Fruit fly (Drosophila melanogaster) whole organism, embryonic: ENCODE results near the gene Prosalpha3T.
A peak's percentile ranks its signal among the peaks of the same experiment; 100 is the strongest.

Experiments used
- Aef1 ChIP-seq: fragments of 200-800 bp; sonication (Bioruptor generic); IDR thresholded peaks from 3 replicates; pipeline ENCODE4 v1.3.6; 2022; ENCODE audit warnings: missing biosample characterization, missing genetic modification characterization
- Asciz ChIP-seq: fragments of 200-800 bp; sonication (Bioruptor generic); optimal IDR thresholded peaks from 2 replicates; lab custom pipeline; 2017; ENCODE audit warnings: missing biosample characterization, mild to moderate bottlenecking, missing genetic modification characterization, missing genetic modification reagents
- Bdp1 ChIP-seq: fragments of 200-800 bp; sonication (Bioruptor generic); optimal IDR thresholded peaks from 3 replicates; lab custom pipeline; 2016; ENCODE audit warnings: missing biosample characterization, missing genetic modification characterization
- CG1024 ChIP-seq: fragments of 200-800 bp; sonication (Bioruptor generic); IDR thresholded peaks from 2 replicates; pipeline ENCODE4 v1.3.6; 2022; ENCODE audit warnings: missing biosample characterization, missing genetic modification characterization
- CG10366 ChIP-seq: fragments of 200-800 bp; sonication (Bioruptor generic); IDR thresholded peaks from 2 replicates; pipeline ENCODE4 v1.3.6; 2022; ENCODE audit warnings: missing biosample characterization, missing genetic modification characterization
- CG10431 ChIP-seq: fragments of 200-800 bp; sonication (Bioruptor generic); optimal IDR thresholded peaks from 3 replicates; lab custom pipeline; 2018; ENCODE audit warnings: missing biosample characterization, mild to moderate bottlenecking, missing genetic modification characterization
- CG11247 ChIP-seq: fragments of 200-800 bp; sonication (Bioruptor generic); IDR thresholded peaks from 2 replicates; pipeline ENCODE4 v1.3.6; 2022; ENCODE audit warnings: missing biosample characterization, missing genetic modification characterization
- CG11504 ChIP-seq: fragments of 200-800 bp; sonication (Bioruptor generic); optimal IDR thresholded peaks from 3 replicates; lab custom pipeline; 2019; ENCODE audit warnings: missing biosample characterization, mild to moderate bottlenecking, missing genetic modification characterization, moderate library complexity
- CG12155 ChIP-seq: fragments of 200-800 bp; sonication (Bioruptor generic); optimal IDR thresholded peaks from 3 replicates; lab custom pipeline; 2016; ENCODE audit warnings: missing biosample characterization, missing genetic modification characterization
- CG12236 ChIP-seq: fragments of 200-800 bp; sonication (Bioruptor generic); optimal IDR thresholded peaks from 2 replicates; lab custom pipeline; 2016; ENCODE audit warnings: missing biosample characterization, missing genetic modification characterization
- CG12391 ChIP-seq: fragments of 200-800 bp; sonication (Bioruptor generic); optimal IDR thresholded peaks from 3 replicates; lab custom pipeline; 2018; ENCODE audit warnings: missing biosample characterization, mild to moderate bottlenecking, missing genetic modification characterization, moderate library complexity
- CG12659 ChIP-seq: fragments of 200-800 bp; sonication (Bioruptor generic); optimal IDR thresholded peaks from 3 replicates; lab custom pipeline; 2017; ENCODE audit warnings: mild to moderate bottlenecking, missing biosample characterization, missing genetic modification reagents, missing genetic modification characterization
- CG15011 ChIP-seq: fragments of 200-800 bp; sonication (Bioruptor generic); optimal IDR thresholded peaks from 3 replicates; lab custom pipeline; 2018; ENCODE audit warnings: missing biosample characterization, mild to moderate bottlenecking, missing genetic modification characterization
- CG15073 ChIP-seq: fragments of 200-800 bp; sonication (Bioruptor generic); optimal IDR thresholded peaks from 2 replicates; lab custom pipeline; 2016; ENCODE audit warnings: missing biosample characterization, missing genetic modification characterization
- CG15514 ChIP-seq: fragments of 200-800 bp; sonication (Bioruptor generic); optimal IDR thresholded peaks from 3 replicates; lab custom pipeline; 2017; ENCODE audit warnings: missing biosample characterization, missing genetic modification characterization, mild to moderate bottlenecking, moderate library complexity, missing genetic modification reagents
- CG17385 ChIP-seq: fragments of 200-800 bp; sonication (Bioruptor generic); optimal IDR thresholded peaks from 3 replicates; lab custom pipeline; 2018; ENCODE audit warnings: missing biosample characterization, mild to moderate bottlenecking, missing genetic modification characterization
- CG1792 ChIP-seq: fragments of 200-800 bp; sonication (Bioruptor generic); optimal IDR thresholded peaks from 2 replicates; lab custom pipeline; 2016; ENCODE audit warnings: missing biosample characterization, missing genetic modification characterization
- CG4424 ChIP-seq: fragments of 200-800 bp; sonication (Bioruptor generic); optimal IDR thresholded peaks from 3 replicates; lab custom pipeline; 2016; ENCODE audit warnings: missing biosample characterization, missing genetic modification characterization
- CG5180 ChIP-seq: fragments of 200-800 bp; sonication (Bioruptor generic); optimal IDR thresholded peaks from 3 replicates; lab custom pipeline; 2017; ENCODE audit warnings: missing biosample characterization, missing genetic modification characterization, mild to moderate bottlenecking, moderate library complexity, missing genetic modification reagents
- CG5953 ChIP-seq: fragments of 200-800 bp; sonication (Bioruptor generic); IDR thresholded peaks from 2 replicates; pipeline ENCODE4 v1.3.6; 2022; ENCODE audit warnings: missing biosample characterization, missing genetic modification characterization
- CG8290 ChIP-seq, 3 experiments: fragments of 200-800 bp; sonication (Bioruptor generic); optimal IDR thresholded peaks; 2 replicates each; lab custom pipeline; 2016 to 2019; ENCODE audit warnings: missing biosample characterization in 3 of 3, missing genetic modification characterization in 3 of 3, mild to moderate bottlenecking in 2 of 3, moderate library complexity in 1 of 3
- CG9215 ChIP-seq: fragments of 200-800 bp; sonication (Bioruptor generic); IDR thresholded peaks from 2 replicates; pipeline ENCODE4 v1.3.6; 2022; ENCODE audit warnings: missing biosample characterization, missing genetic modification characterization
- CG9609 ChIP-seq: fragments of 200-800 bp; sonication (Bioruptor generic); optimal IDR thresholded peaks from 3 replicates; lab custom pipeline; 2016; ENCODE audit warnings: missing biosample characterization, missing genetic modification characterization
- CTCF ChIP-seq: fragments of 200-800 bp; sonication (Bioruptor generic); optimal IDR thresholded peaks from 2 replicates; lab custom pipeline; 2017; ENCODE audit warnings: missing biosample characterization, mild to moderate bottlenecking, missing genetic modification characterization, moderate library complexity
- Chrac-16 ChIP-seq: fragments of 200-800 bp; sonication (Bioruptor generic); optimal IDR thresholded peaks from 3 replicates; lab custom pipeline; 2016; ENCODE audit warnings: missing biosample characterization, missing genetic modification characterization
- Ets65A ChIP-seq: fragments of 200-800 bp; sonication (Bioruptor generic); peaks from one replicate; lab custom pipeline; 2016; ENCODE audit warnings: missing biosample characterization, missing genetic modification characterization
- MESR4 ChIP-seq: fragments of 200-800 bp; sonication (Bioruptor generic); optimal IDR thresholded peaks from 2 replicates; lab custom pipeline; 2018; ENCODE audit warnings: missing biosample characterization, mild to moderate bottlenecking, missing genetic modification characterization, moderate library complexity
- Max ChIP-seq: fragments of 200-800 bp; sonication (Bioruptor generic); optimal IDR thresholded peaks from 2 replicates; lab custom pipeline; 2016; ENCODE audit warnings: missing biosample characterization, mild to moderate bottlenecking, missing genetic modification characterization
- Mrtf ChIP-seq: fragments of 200-800 bp; sonication (Bioruptor generic); IDR thresholded peaks from 3 replicates; pipeline ENCODE4 v1.3.6; 2022; ENCODE audit warnings: missing biosample characterization, missing genetic modification characterization
- NFAT ChIP-seq: fragments of 200-800 bp; sonication (Bioruptor generic); IDR thresholded peaks from 2 replicates; pipeline ENCODE4 v1.3.6; 2022; ENCODE audit warnings: missing biosample characterization, missing genetic modification characterization
- PHDP ChIP-seq: fragments of 200-800 bp; sonication (Bioruptor generic); optimal IDR thresholded peaks from 3 replicates; lab custom pipeline; 2018; ENCODE audit warnings: missing biosample characterization, mild to moderate bottlenecking, missing genetic modification characterization, moderate library complexity
- Pdp1 ChIP-seq, 2 experiments: fragments of 200-800 bp; sonication (Bioruptor generic); optimal IDR thresholded peaks; 3 replicates each; lab custom pipeline; 2016; ENCODE audit warnings: missing biosample characterization in 2 of 2, missing genetic modification characterization in 2 of 2, mild to moderate bottlenecking in 1 of 2, moderate library complexity in 1 of 2
- Sry-β ChIP-seq: fragments of 200-800 bp; sonication (Bioruptor generic); optimal IDR thresholded peaks from 2 replicates; lab custom pipeline; 2018; ENCODE audit warnings: missing biosample characterization, mild to moderate bottlenecking, missing genetic modification characterization, moderate library complexity
- Trl ChIP-seq, 3 experiments: fragments of >200 bp in 2 of 3; fragments of 200-800 bp in 1 of 3; sonication (Bioruptor generic) in 1 of 3; optimal IDR thresholded peaks; 2 replicates in 1 of 3; 3 replicates in 2 of 3; lab custom pipeline; 2016 to 2017; ENCODE audit warnings: missing biosample characterization in 1 of 3, missing genetic modification characterization in 1 of 3
- Usf ChIP-seq: fragments of 200-800 bp; sonication (Bioruptor generic); optimal IDR thresholded peaks from 2 replicates; lab custom pipeline; 2017; ENCODE audit warnings: missing genotype, missing biosample characterization, missing genetic modification characterization
- YL-1 ChIP-seq: fragments of 200-800 bp; sonication (Bioruptor generic); optimal IDR thresholded peaks from 3 replicates; lab custom pipeline; 2017; ENCODE audit warnings: missing biosample characterization, mild to moderate bottlenecking, missing genetic modification characterization
- chif ChIP-seq, 2 experiments: fragments of 200-800 bp; sonication (Bioruptor generic); optimal IDR thresholded peaks; 3 replicates each; lab custom pipeline; 2016; ENCODE audit warnings: missing biosample characterization in 2 of 2, missing genetic modification characterization in 2 of 2
- esg ChIP-seq: fragments of 200-800 bp; sonication (Bioruptor generic); conservative IDR thresholded peaks from 2 replicates; pipeline ENCODE4 v1.3.6; 2022; ENCODE audit warnings: missing biosample characterization, missing genetic modification characterization
- eve ChIP-seq, 2 experiments: fragments of >200 bp; optimal IDR thresholded peaks; 2 replicates each; lab custom pipeline; 2017; ENCODE audit warnings: missing biosample characterization in 2 of 2, missing genetic modification characterization in 2 of 2
- grau ChIP-seq: fragments of 200-800 bp; optimal IDR thresholded peaks from 3 replicates; lab custom pipeline; 2019; ENCODE audit warnings: missing biosample characterization, mild to moderate bottlenecking, missing genetic modification characterization, moderate library complexity
- hb ChIP-seq: fragments of 200-800 bp; sonication (Bioruptor generic); IDR thresholded peaks from 3 replicates; pipeline ENCODE4 v1.3.6; 2022; ENCODE audit warnings: missing biosample characterization, missing genetic modification characterization; ENCODE audit not compliant: partially characterized antibody
- jumu ChIP-seq: fragments of 200-800 bp; sonication (Bioruptor generic); optimal IDR thresholded peaks from 3 replicates; lab custom pipeline; 2016; ENCODE audit warnings: missing biosample characterization, missing genetic modification characterization
- lola ChIP-seq, 3 experiments: fragments of >200 bp in 2 of 3; fragments of 200-800 bp in 1 of 3; sonication (Bioruptor generic) in 1 of 3; optimal IDR thresholded peaks; 2 replicates each; lab custom pipeline; 2017 to 2019; ENCODE audit warnings: missing biosample characterization in 3 of 3, missing genetic modification characterization in 3 of 3, mild to moderate bottlenecking in 1 of 3, moderate library complexity in 1 of 3
- scrt ChIP-seq: fragments of 200-800 bp; sonication (Bioruptor generic); optimal IDR thresholded peaks from 2 replicates; lab custom pipeline; 2018; ENCODE audit warnings: missing biosample characterization, mild to moderate bottlenecking, missing genetic modification characterization, moderate library complexity
- shn ChIP-seq: fragments of 200-800 bp; sonication (Bioruptor generic); optimal IDR thresholded peaks from 3 replicates; lab custom pipeline; 2016; ENCODE audit warnings: missing biosample characterization, missing genetic modification characterization
- slou ChIP-seq: fragments of 200-800 bp; sonication (Bioruptor generic); optimal IDR thresholded peaks from 3 replicates; lab custom pipeline; 2016; ENCODE audit warnings: missing biosample characterization, missing genetic modification characterization
- trem ChIP-seq: fragments of 200-800 bp; optimal IDR thresholded peaks from 3 replicates; lab custom pipeline; 2019; ENCODE audit warnings: missing biosample characterization, mild to moderate bottlenecking, missing genetic modification characterization, moderate library complexity
- zfh1 ChIP-seq: fragments of 200-800 bp; sonication (Bioruptor generic); IDR thresholded peaks from 3 replicates; pipeline ENCODE4 v1.3.6; 2022; ENCODE audit warnings: missing biosample characterization, missing genetic modification characterization

Gene Prosalpha3T

dm6 chr3R:31123315-31123714 is at the start of gene Prosalpha3T:
Gene Prosalpha3T (minus strand): TSS chr3R:31123415.
- TF ChIP-seq esg (GFP tag; lab: Robert Waterston, UW), result no peak

dm6 chr3R:31168968-31169367 is 45.8 kb upstream of the Prosalpha3T start, which contains the start of gene stops:
Gene stops (minus strand): TSS chr3R:31169106.
- TF ChIP-seq CG15514 (GFP tag; lab: Kevin White, UChicago) (peak; percentile 22), CG15073 (GFP tag; lab: Kevin White, UChicago) (no peak), Asciz (GFP tag; lab: Kevin White, UChicago) (peak; percentile 69), CG17385 (GFP tag; lab: Kevin White, UChicago) (peak; percentile 46), CG5180 (GFP tag; lab: Kevin White, UChicago) (no peak), CG12391 (tag; lab: Kevin White, UChicago) (no peak), PHDP (peak; percentile 53), CG9215 (GFP tag; lab: Robert Waterston, UW) (no peak), CG12236 (GFP tag; lab: Kevin White, UChicago) (peak; percentile 40), CG12659 (GFP tag; lab: Kevin White, UChicago) (no peak), Sry-β (peak; percentile 48), eve (GFP tag; optimal IDR thresholded peaks at IDR 0.05; lab: Kevin White, UChicago) (no peak), CG8290 (GFP tag; optimal IDR thresholded peaks at IDR 0.05; lab: Kevin White, UChicago) (no peak), CG8290 (tag; optimal IDR thresholded peaks at IDR 0.05; lab: Kevin White, UChicago) (peak in 1 of 2 experiments; percentile 11), scrt (GFP tag; lab: Kevin White, UChicago) (no peak), Usf (GFP tag; lab: Kevin White, UChicago) (no peak), Pdp1 (GFP tag; optimal IDR thresholded peaks at IDR 0.05; lab: Kevin White, UChicago) (peak in 1 of 2 experiments; percentile 18), CG1792 (peak; percentile 28), grau (tag; lab: Kevin White, UChicago) (no peak), CG10366 (GFP tag; lab: Robert Waterston, UW) (no peak; the same call in 1 of the 2 replicates), chif (GFP tag; optimal IDR thresholded peaks at IDR 0.05; lab: Kevin White, UChicago) (no peak), CG4424 (GFP tag; lab: Kevin White, UChicago) (peak; percentile 42), CG12155 (GFP tag; lab: Kevin White, UChicago) (no peak), NFAT (no peak), CG5953 (GFP tag; lab: Robert Waterston, UW) (0 out of 2 replicates have a peak, but pooled peaks have one; percentile 49), Ets65A (GFP tag; lab: Kevin White, UChicago) (peak; percentile 27), Mrtf (GFP tag; lab: Robert Waterston, UW) (no peak), hb (GFP tag; lab: Robert Waterston, UW) (no peak), YL-1 (GFP tag; lab: Kevin White, UChicago) (no peak), CG15011 (GFP tag; lab: Kevin White, UChicago) (no peak), CG11247 (GFP tag; lab: Robert Waterston, UW) (peak; percentile 50; the same call in 1 of the 2 replicates), CTCF (GFP tag; lab: Kevin White, UChicago) (peak; percentile 18), Bdp1 (GFP tag; lab: Kevin White, UChicago) (peak; percentile 17), lola (GFP tag; optimal IDR thresholded peaks at IDR 0.05; lab: Kevin White, UChicago) (no peak), zfh1 (GFP tag; lab: Robert Waterston, UW) (0 out of 3 replicates have a peak, but pooled peaks have one; percentile 56), CG10431 (GFP tag; lab: Kevin White, UChicago) (no peak), MESR4 (GFP tag; lab: Kevin White, UChicago) (no peak), CG1024 (GFP tag; lab: Robert Waterston, UW) (peak; percentile 44; the same call in 1 of the 2 replicates), jumu (GFP tag; lab: Kevin White, UChicago) (no peak), CG11504 (tag; lab: Kevin White, UChicago) (peak; percentile 14), Trl (optimal IDR thresholded peaks at IDR 0.05; lab: Kevin White, UChicago) (peak; percentile 70 to 82), Trl (GFP tag; optimal IDR thresholded peaks at IDR 0.05; lab: Kevin White, UChicago) (peak; percentile 59), slou (GFP tag; lab: Kevin White, UChicago) (no peak), Aef1 (GFP tag; lab: Robert Waterston, UW) (no peak), Chrac-16 (no peak), shn (GFP tag; lab: Kevin White, UChicago) (peak; percentile 10), trem (tag; lab: Kevin White, UChicago) (no peak), CG9609 (GFP tag; lab: Kevin White, UChicago) (no peak), Max (no peak)
